Worm (Caenorhabditis elegans) whole organism, L4/young adult: ENCODE measurements around the gene erp-44.2.

Experiments used
- dao-5 ChIP-seq: sonication (generic microtip); optimal IDR thresholded peaks from 2 replicates; lab custom pipeline; 2016; ENCODE audit warnings: missing genotype, missing genetic modification characterization, moderate library complexity, missing compliant biosample characterization
- him-1 ChIP-seq: sonication (generic microtip); optimal IDR thresholded peaks from 2 replicates; lab custom pipeline; 2016; ENCODE audit warnings: missing genotype, missing genetic modification reagents, missing genetic modification characterization, missing compliant biosample characterization

- no peak for TF ChIP-seq dao-5 (tag; lab: Kevin White, UChicago)
- no peak for TF ChIP-seq him-1 (tag; lab: Kevin White, UChicago)
Observed at ce11 chrIV:7879017-7879416, 44.5 kb upstream of the erp-44.2 start, which contains the start of gene srt-73.
